Worm (Caenorhabditis elegans) whole organism, L4/young adult: ENCODE data around the gene rnr-1.

Experiments
- dao-5 ChIP-seq: sonication (generic microtip); optimal IDR thresholded peaks from 2 replicates; lab custom pipeline; 2016; ENCODE audit warnings: missing genotype, missing genetic modification characterization, moderate library complexity, missing compliant biosample characterization
- him-1 ChIP-seq: sonication (generic microtip); optimal IDR thresholded peaks from 2 replicates; lab custom pipeline; 2016; ENCODE audit warnings: missing genotype, missing genetic modification reagents, missing genetic modification characterization, missing compliant biosample characterization

- TF ChIP-seq dao-5 (tag; lab: Kevin White, UChicago) (no peak), him-1 (tag; lab: Kevin White, UChicago) (no peak)
These were observed 49.2 kb upstream of the rnr-1 start for ce11 chrIII:9277803-9278202.
